Worm (Caenorhabditis elegans) whole organism, midembryonic: ENCODE measurements around the gene F38A6.4.

Experiments used
- T22C8.4 ChIP-seq: fragments of 200-800 bp; sonication (Bioruptor generic); IDR thresholded peaks from 2 replicates; pipeline ENCODE4 v1.3.6; 2022; ENCODE audit warnings: missing genetic modification characterization, missing compliant biosample characterization
- cog-1 ChIP-seq: sonication (generic microtip); optimal IDR thresholded peaks from 2 replicates; lab custom pipeline; 2016; ENCODE audit warnings: missing genetic modification characterization, missing compliant biosample characterization
- flt-1 ChIP-seq: fragments of 200-800 bp; sonication (Bioruptor generic); IDR thresholded peaks from 2 replicates; pipeline ENCODE4 v1.3.6; 2022; ENCODE audit warnings: missing genetic modification characterization, missing compliant biosample characterization
- klf-2 ChIP-seq: fragments of 200-800 bp; sonication (Bioruptor generic); conservative IDR thresholded peaks from 2 replicates; pipeline ENCODE4 v1.3.6; 2022; ENCODE audit warnings: missing genetic modification reagents, missing genetic modification characterization, missing compliant biosample characterization
- med-1 ChIP-seq: sonication (generic microtip); optimal IDR thresholded peaks from 2 replicates; lab custom pipeline; 2017; ENCODE audit warnings: missing genetic modification characterization, mild to moderate bottlenecking, missing compliant biosample characterization, antibody characterized with exemption, missing genetic modification reagents; ENCODE audit not compliant: insufficient read depth
- tab-1 ChIP-seq: fragments of 200-800 bp; sonication (Bioruptor generic); IDR thresholded peaks from 2 replicates; pipeline ENCODE4 v1.3.6; 2022; ENCODE audit warnings: missing genetic modification characterization, missing compliant biosample characterization
- ztf-23 ChIP-seq: fragments of 200-800 bp; sonication (Bioruptor generic); IDR thresholded peaks from 2 replicates; pipeline ENCODE4 v1.3.6; 2022; ENCODE audit warnings: missing genetic modification reagents, missing genetic modification characterization, missing compliant biosample characterization
- ztf-29 ChIP-seq: fragments of 200-800 bp; sonication (Bioruptor generic); IDR thresholded peaks from 2 replicates; pipeline ENCODE4 v1.3.6; 2022; ENCODE audit warnings: missing genetic modification reagents, missing genetic modification characterization, missing compliant biosample characterization

DNA sequence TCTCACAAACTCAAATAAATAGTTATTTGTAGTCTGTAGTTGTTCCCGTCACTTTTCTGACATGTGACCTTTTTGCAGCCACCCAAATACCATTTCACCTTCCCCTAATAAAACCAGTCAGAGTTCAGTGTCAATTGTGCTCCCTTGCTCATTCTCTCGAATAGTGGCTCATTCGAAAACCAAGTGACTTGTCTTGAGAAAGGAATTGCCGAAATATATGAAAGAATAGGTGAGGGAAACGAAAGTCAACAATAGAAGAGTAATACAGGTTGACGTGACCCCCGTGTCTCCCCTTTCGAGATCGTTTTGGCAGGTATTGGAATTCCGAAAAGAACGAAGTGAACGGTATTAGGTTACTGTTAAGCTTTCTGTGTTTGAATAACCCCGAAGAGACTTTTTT is 12.0 kb downstream of the F38A6.4 start:
- TF ChIP-seq med-1 (GFP tag; lab: Kevin White, UChicago) (no peak), ztf-29 (no peak), klf-2 (GFP tag; lab: Robert Waterston, UW) (no peak), ztf-23 (GFP tag; lab: Robert Waterston, UW) (no peak), tab-1 (no peak), flt-1 (no peak), cog-1 (tag; lab: Kevin White, UChicago) (no peak), T22C8.4 (no peak)
